Fruit fly (Drosophila melanogaster): ENCODE results near the gene ATPsynepsilonL.
A peak's percentile ranks its signal among the peaks of the same experiment; 100 is the strongest.

Gene ATPsynepsilonL

dm6 chr3R:10111150-10111814 lies 10.3 kb upstream of the ATPsynepsilonL start:
- TF ChIP-seq CG7101 (tag; optimal IDR thresholded peaks at IDR 0.05) = no peak
- TF ChIP-seq CG14711 (tag; optimal IDR thresholded peaks at IDR 0.05) = peak; percentile 44
- no peak for TF ChIP-seq CG33017 (tag; optimal IDR thresholded peaks at IDR 0.05)
- no peak for TF ChIP-seq Clk (GFP tag; optimal IDR thresholded peaks at IDR 0.05)
- TF ChIP-seq cnc (optimal IDR thresholded peaks at IDR 0.05) = no peak
- no peak for TF ChIP-seq ovo (GFP tag; optimal IDR thresholded peaks at IDR 0.05)
- peak; percentile 48 for TF ChIP-seq CG12768 (GFP tag; optimal IDR thresholded peaks at IDR 0.05)
- TF ChIP-seq kay (GFP tag; ENCODE audit: borderline replicate concordance) = peak; percentile 91
- TF ChIP-seq Hr96 (GFP tag; optimal IDR thresholded peaks at IDR 0.05) = no peak
- peak; percentile 50 for TF ChIP-seq pad (GFP tag; optimal IDR thresholded peaks at IDR 0.05)
- no peak for TF ChIP-seq toe (GFP tag; optimal IDR thresholded peaks at IDR 0.05)
- no peak for TF ChIP-seq CG1620 (GFP tag; optimal IDR thresholded peaks at IDR 0.05)
- no peak for TF ChIP-seq Crg-1 (GFP tag; optimal IDR thresholded peaks at IDR 0.05)
- no peak for TF ChIP-seq Mnt (GFP tag; optimal IDR thresholded peaks at IDR 0.05)
- TF ChIP-seq CG5204 (GFP tag; optimal IDR thresholded peaks at IDR 0.05) = no peak
- TF ChIP-seq tj (GFP tag; optimal IDR thresholded peaks at IDR 0.05) = no peak
- TF ChIP-seq bab1 (GFP tag; optimal IDR thresholded peaks at IDR 0.05) = no peak
- TF ChIP-seq CG11617 (GFP tag; optimal IDR thresholded peaks at IDR 0.05) = no peak
- no peak for TF ChIP-seq cic (GFP tag; optimal IDR thresholded peaks at IDR 0.05)
- TF ChIP-seq CG7045 (GFP tag; optimal IDR thresholded peaks at IDR 0.05) = peak; percentile 40

- peak; percentile 8 for TF ChIP-seq CG14711 (tag; optimal IDR thresholded peaks at IDR 0.05)
- peak; percentile 47 for TF ChIP-seq CG7101 (tag; optimal IDR thresholded peaks at IDR 0.05)
- TF ChIP-seq toe (GFP tag; optimal IDR thresholded peaks at IDR 0.05) = peak; percentile 4
- TF ChIP-seq CG7045 (GFP tag; optimal IDR thresholded peaks at IDR 0.05) = peak; percentile 26
- peak; percentile 14 for TF ChIP-seq CG33017 (tag; optimal IDR thresholded peaks at IDR 0.05)
- no peak for TF ChIP-seq cnc (optimal IDR thresholded peaks at IDR 0.05)
- no peak for TF ChIP-seq Hr96 (GFP tag; optimal IDR thresholded peaks at IDR 0.05)
- TF ChIP-seq CG11617 (GFP tag; optimal IDR thresholded peaks at IDR 0.05) = peak; percentile 76
- TF ChIP-seq kay (GFP tag; ENCODE audit: borderline replicate concordance) = no peak
Measured at dm6 chr3R:10111815-10112185, 9.8 kb upstream of the ATPsynepsilonL start.

dm6 chr3R:10112195-10112594 lies 9.4 kb upstream of the ATPsynepsilonL start, which contains the start of gene CAH7:
Gene CAH7 (plus strand): TSS chr3R:10112237.
- TF ChIP-seq Clk (GFP tag; optimal IDR thresholded peaks at IDR 0.05) (no peak), bab1 (GFP tag; optimal IDR thresholded peaks at IDR 0.05) (no peak), Mnt (GFP tag; optimal IDR thresholded peaks at IDR 0.05) (peak; percentile 17), cnc (optimal IDR thresholded peaks at IDR 0.05) (no peak), pad (GFP tag; optimal IDR thresholded peaks at IDR 0.05) (no peak), ovo (GFP tag; optimal IDR thresholded peaks at IDR 0.05) (peak; percentile 33), CG7045 (GFP tag; optimal IDR thresholded peaks at IDR 0.05) (no peak), cic (GFP tag; optimal IDR thresholded peaks at IDR 0.05) (peak; percentile 52), tj (GFP tag; optimal IDR thresholded peaks at IDR 0.05) (peak; percentile 92), CG1620 (GFP tag; optimal IDR thresholded peaks at IDR 0.05) (no peak), CG12768 (GFP tag; optimal IDR thresholded peaks at IDR 0.05) (no peak), CG7101 (tag; optimal IDR thresholded peaks at IDR 0.05) (no peak)

dm6 chr3R:10113746-10114145 lies 7.8 kb upstream of the ATPsynepsilonL start:
- TF ChIP-seq cic (GFP tag; optimal IDR thresholded peaks at IDR 0.05) = peak; percentile 29
- TF ChIP-seq ovo (GFP tag; optimal IDR thresholded peaks at IDR 0.05) = no peak
- no peak for TF ChIP-seq CG14711 (tag; optimal IDR thresholded peaks at IDR 0.05)
- TF ChIP-seq tj (GFP tag; optimal IDR thresholded peaks at IDR 0.05) = peak; percentile 33
- TF ChIP-seq cnc (optimal IDR thresholded peaks at IDR 0.05) = no peak
- TF ChIP-seq toe (GFP tag; optimal IDR thresholded peaks at IDR 0.05) = no peak

dm6 chr3R:10114915-10115534 lies 6.5 kb upstream of the ATPsynepsilonL start:
- TF ChIP-seq CG12768 (GFP tag; optimal IDR thresholded peaks at IDR 0.05) (peak; percentile 6), toe (GFP tag; optimal IDR thresholded peaks at IDR 0.05) (no peak), Crg-1 (GFP tag; optimal IDR thresholded peaks at IDR 0.05) (peak; percentile 4), CG7045 (GFP tag; optimal IDR thresholded peaks at IDR 0.05) (no peak), Hr96 (GFP tag; optimal IDR thresholded peaks at IDR 0.05) (no peak)

dm6 chr3R:10115797-10116196 lies 5.8 kb upstream of the ATPsynepsilonL start:
- TF ChIP-seq pad (GFP tag; optimal IDR thresholded peaks at IDR 0.05) (no peak), tj (GFP tag; optimal IDR thresholded peaks at IDR 0.05) (peak; percentile 96)

dm6 chr3R:10119592-10119991 lies 2.0 kb upstream of the ATPsynepsilonL start:
- TF ChIP-seq CG7045 (GFP tag; optimal IDR thresholded peaks at IDR 0.05) (peak; percentile 31), CG14711 (tag; optimal IDR thresholded peaks at IDR 0.05) (no peak), cic (GFP tag; optimal IDR thresholded peaks at IDR 0.05) (peak; percentile 86), tj (GFP tag; optimal IDR thresholded peaks at IDR 0.05) (no peak), Crg-1 (GFP tag; optimal IDR thresholded peaks at IDR 0.05) (no peak), CG11617 (GFP tag; optimal IDR thresholded peaks at IDR 0.05) (no peak), bab1 (GFP tag; optimal IDR thresholded peaks at IDR 0.05) (no peak), CG1620 (GFP tag; optimal IDR thresholded peaks at IDR 0.05) (no peak), kay (GFP tag; ENCODE audit: borderline replicate concordance) (peak; percentile 86), toe (GFP tag; optimal IDR thresholded peaks at IDR 0.05) (no peak), Clk (GFP tag; optimal IDR thresholded peaks at IDR 0.05) (no peak), cnc (optimal IDR thresholded peaks at IDR 0.05) (no peak), CG12768 (GFP tag; optimal IDR thresholded peaks at IDR 0.05) (peak; percentile 70), Hr96 (GFP tag; optimal IDR thresholded peaks at IDR 0.05) (no peak), Mnt (GFP tag; optimal IDR thresholded peaks at IDR 0.05) (peak; percentile 45), CG7101 (tag; optimal IDR thresholded peaks at IDR 0.05) (peak; percentile 3), CG5204 (GFP tag; optimal IDR thresholded peaks at IDR 0.05) (no peak), pad (GFP tag; optimal IDR thresholded peaks at IDR 0.05) (peak; percentile 40), ovo (GFP tag; optimal IDR thresholded peaks at IDR 0.05) (no peak), CG33017 (tag; optimal IDR thresholded peaks at IDR 0.05) (no peak)
